Fruit fly (Drosophila melanogaster) whole organism, embryonic: Measurements from ENCODE around the gene CG1299.

ENCODE experiments used
- Adf1 ChIP-seq: fragments of 200-800 bp; sonication (Bioruptor generic); IDR thresholded peaks from 2 replicates; pipeline ENCODE4 v1.3.6; 2022; ENCODE audit warnings: missing biosample characterization, missing genetic modification characterization
- Bdp1 ChIP-seq: fragments of 200-800 bp; sonication (Bioruptor generic); optimal IDR thresholded peaks from 3 replicates; lab custom pipeline; 2016; ENCODE audit warnings: missing biosample characterization, missing genetic modification characterization
- CG11456 ChIP-seq: fragments of 200-800 bp; sonication (Bioruptor generic); IDR thresholded peaks from 3 replicates; pipeline ENCODE4 v1.3.6; 2022; ENCODE audit warnings: missing biosample characterization, missing genetic modification characterization
- CG14014 ChIP-seq: fragments of 200-800 bp; sonication (Bioruptor generic); IDR thresholded peaks from 2 replicates; pipeline ENCODE4 v1.3.6; 2022; ENCODE audit warnings: missing biosample characterization, missing genetic modification characterization
- CG15601 ChIP-seq: fragments of 200-800 bp; sonication (Bioruptor generic); optimal IDR thresholded peaks from 3 replicates; lab custom pipeline; 2019; ENCODE audit warnings: missing biosample characterization, mild to moderate bottlenecking, missing genetic modification characterization, moderate library complexity
- CG1603 ChIP-seq: fragments of 200-800 bp; sonication (Bioruptor generic); optimal IDR thresholded peaks from 2 replicates; lab custom pipeline; 2019; ENCODE audit warnings: missing biosample characterization, mild to moderate bottlenecking, missing genetic modification characterization, moderate library complexity
- CG17829 ChIP-seq: fragments of 200-800 bp; optimal IDR thresholded peaks from 2 replicates; lab custom pipeline; 2019; ENCODE audit warnings: missing biosample characterization, mild to moderate bottlenecking, missing genetic modification characterization, moderate library complexity
- CG2129 ChIP-seq: fragments of 200-800 bp; sonication (Bioruptor generic); IDR thresholded peaks from 2 replicates; pipeline ENCODE4 v1.3.6; 2022; ENCODE audit warnings: missing biosample characterization, missing genetic modification characterization; ENCODE audit not compliant: partially characterized antibody
- CG3726 ChIP-seq: fragments of 200-800 bp; sonication (Bioruptor generic); IDR thresholded peaks from 3 replicates; pipeline ENCODE4, ENCODE4 v1.3.6; 2022; ENCODE audit warnings: missing biosample characterization, missing genetic modification characterization
- CG3838 ChIP-seq: fragments of 200-800 bp; sonication (Bioruptor generic); optimal IDR thresholded peaks from 3 replicates; lab custom pipeline; 2016; ENCODE audit warnings: missing biosample characterization, missing genetic modification characterization
- CG4328 ChIP-seq: fragments of 200-800 bp; sonication (Bioruptor generic); optimal IDR thresholded peaks from 3 replicates; lab custom pipeline; 2017; ENCODE audit warnings: missing biosample characterization, missing genetic modification reagents, missing genetic modification characterization
- CG7271 ChIP-seq: fragments of 200-800 bp; sonication (Bioruptor generic); optimal IDR thresholded peaks from 2 replicates; lab custom pipeline; 2018; ENCODE audit warnings: missing biosample characterization, mild to moderate bottlenecking, missing genetic modification characterization, moderate library complexity
- CG7987 ChIP-seq: fragments of 200-800 bp; sonication (Bioruptor generic); optimal IDR thresholded peaks from 2 replicates; lab custom pipeline; 2018; ENCODE audit warnings: missing biosample characterization, mild to moderate bottlenecking, missing genetic modification characterization, moderate library complexity
- CG9609 ChIP-seq: fragments of 200-800 bp; sonication (Bioruptor generic); optimal IDR thresholded peaks from 3 replicates; lab custom pipeline; 2016; ENCODE audit warnings: missing biosample characterization, missing genetic modification characterization
- Camta ChIP-seq: fragments of 200-800 bp; sonication (Bioruptor generic); optimal IDR thresholded peaks from 2 replicates; lab custom pipeline; 2016; ENCODE audit warnings: missing biosample characterization, missing genetic modification characterization
- CoRest ChIP-seq: fragments of 200-800 bp; sonication (Bioruptor generic); optimal IDR thresholded peaks from 3 replicates; lab custom pipeline; 2018; ENCODE audit warnings: missing biosample characterization, mild to moderate bottlenecking, missing genetic modification characterization, moderate library complexity
- E2f1 ChIP-seq: fragments of 200-800 bp; sonication (Bioruptor generic); IDR thresholded peaks from 2 replicates; pipeline ENCODE4 v1.3.6; 2022; ENCODE audit warnings: missing biosample characterization, missing genetic modification characterization
- Gsc ChIP-seq: fragments of 200-800 bp; sonication (Bioruptor generic); IDR thresholded peaks from 2 replicates; pipeline ENCODE4 v1.3.6; 2022; ENCODE audit warnings: missing biosample characterization, missing genetic modification characterization
- H2.0 ChIP-seq: fragments of 200-800 bp; sonication (Bioruptor generic); IDR thresholded peaks from 2 replicates; pipeline ENCODE4 v1.3.6; 2022; ENCODE audit warnings: missing biosample characterization, missing genetic modification characterization
- HLH3B ChIP-seq: fragments of 200-800 bp; sonication (Bioruptor generic); IDR thresholded peaks from 2 replicates; pipeline ENCODE4 v1.3.6; 2022; ENCODE audit warnings: missing biosample characterization, missing genetic modification characterization
- Hr78 ChIP-seq, 2 experiments: fragments of 200-800 bp in 1 of 2; fragments of >200 bp in 1 of 2; sonication (Bioruptor generic) in 1 of 2; optimal IDR thresholded peaks; 2 replicates each; lab custom pipeline; 2017 to 2019; ENCODE audit warnings: missing biosample characterization in 2 of 2, missing genetic modification characterization in 2 of 2, mild to moderate bottlenecking in 1 of 2, moderate library complexity in 1 of 2
- Lim3 ChIP-seq: fragments of 200-800 bp; sonication (Bioruptor generic); IDR thresholded peaks from 2 replicates; pipeline ENCODE4 v1.3.6; 2022; ENCODE audit warnings: missing biosample characterization, missing genetic modification characterization
- Nf-YC ChIP-seq: fragments of 200-800 bp; optimal IDR thresholded peaks from 3 replicates; lab custom pipeline; 2019; ENCODE audit warnings: missing biosample characterization, mild to moderate bottlenecking, missing genetic modification characterization, moderate library complexity
- Poxn ChIP-seq: fragments of 200-800 bp; sonication (Bioruptor generic); IDR thresholded peaks from 2 replicates; pipeline ENCODE4 v1.3.6; 2022; ENCODE audit warnings: missing biosample characterization, missing genetic modification characterization
- Ptx1 ChIP-seq: fragments of 200-800 bp; sonication (Bioruptor generic); IDR thresholded peaks from 2 replicates; pipeline ENCODE4 v1.3.6; 2022; ENCODE audit warnings: missing biosample characterization, missing genetic modification characterization
- Rfx ChIP-seq: fragments of 200-800 bp; sonication (Bioruptor generic); IDR thresholded peaks from 2 replicates; pipeline ENCODE4 v1.3.6; 2022; ENCODE audit warnings: missing biosample characterization, missing genetic modification characterization
- Stat92E ChIP-seq, 3 experiments: fragments of >200 bp in 2 of 3; fragments of 200-800 bp in 1 of 3; sonication (Bioruptor generic) in 1 of 3; optimal IDR thresholded peaks; 2 replicates each; lab custom pipeline; 2017 to 2019; ENCODE audit warnings: missing biosample characterization in 3 of 3, missing genetic modification characterization in 3 of 3, mild to moderate bottlenecking in 1 of 3, moderate library complexity in 1 of 3
- ab ChIP-seq: fragments of 200-800 bp; sonication (Bioruptor generic); optimal IDR thresholded peaks from 2 replicates; lab custom pipeline; 2016; ENCODE audit warnings: missing biosample characterization, missing genetic modification characterization
- cato ChIP-seq: fragments of 200-800 bp; sonication (Bioruptor generic); optimal IDR thresholded peaks from 2 replicates; lab custom pipeline; 2016; ENCODE audit warnings: missing biosample characterization, missing genetic modification characterization, borderline replicate concordance
- cg ChIP-seq: fragments of 200-800 bp; sonication (Bioruptor generic); optimal IDR thresholded peaks from 3 replicates; lab custom pipeline; 2019; ENCODE audit warnings: missing biosample characterization, mild to moderate bottlenecking, missing genetic modification characterization, moderate library complexity
- da ChIP-seq: fragments of 200-800 bp; sonication (Bioruptor generic); optimal IDR thresholded peaks from 2 replicates; lab custom pipeline; 2016; ENCODE audit warnings: missing biosample characterization, missing genetic modification characterization
- gcm2 ChIP-seq: fragments of 200-800 bp; sonication (Bioruptor generic); optimal IDR thresholded peaks from 2 replicates; lab custom pipeline; 2016; ENCODE audit warnings: missing biosample characterization, missing genetic modification characterization
- gro ChIP-seq: fragments of 200-800 bp; sonication (Bioruptor generic); optimal IDR thresholded peaks from 2 replicates; lab custom pipeline; 2016; ENCODE audit warnings: missing biosample characterization, missing genetic modification characterization
- gt ChIP-seq: fragments of 200-800 bp; sonication (Bioruptor generic); IDR thresholded peaks from 2 replicates; pipeline ENCODE4 v1.3.6; 2022; ENCODE audit warnings: missing biosample characterization, missing genetic modification characterization
- hb ChIP-seq: fragments of 200-800 bp; sonication (Bioruptor generic); IDR thresholded peaks from 3 replicates; pipeline ENCODE4 v1.3.6; 2022; ENCODE audit warnings: missing biosample characterization, missing genetic modification characterization; ENCODE audit not compliant: partially characterized antibody
- her ChIP-seq: fragments of 200-800 bp; sonication (Bioruptor generic); optimal IDR thresholded peaks from 2 replicates; lab custom pipeline; 2016; ENCODE audit warnings: missing biosample characterization, missing genetic modification characterization
- hth ChIP-seq: fragments of >200 bp; optimal IDR thresholded peaks from 2 replicates; lab custom pipeline; 2017; ENCODE audit warnings: inconsistent platforms
- jigr1 ChIP-seq: fragments of 200-800 bp; sonication (Bioruptor generic); IDR thresholded peaks from 3 replicates; pipeline ENCODE4 v1.3.6; 2022; ENCODE audit warnings: missing biosample characterization, missing genetic modification characterization
- lab ChIP-seq: fragments of 200-800 bp; sonication (Bioruptor generic); optimal IDR thresholded peaks from 3 replicates; lab custom pipeline; 2017; ENCODE audit warnings: missing biosample characterization, missing genetic modification characterization, mild to moderate bottlenecking, moderate library complexity, missing genetic modification reagents
- mirr ChIP-seq: fragments of 200-800 bp; sonication (Bioruptor generic); optimal IDR thresholded peaks from 3 replicates; lab custom pipeline; 2018; ENCODE audit warnings: missing biosample characterization, mild to moderate bottlenecking, missing genetic modification characterization
- mld ChIP-seq: fragments of 200-800 bp; sonication (Bioruptor generic); IDR thresholded peaks from 3 replicates; pipeline ENCODE4 v1.3.6; 2022; ENCODE audit warnings: missing biosample characterization, missing genetic modification characterization; ENCODE audit not compliant: partially characterized antibody
- pho ChIP-seq: fragments of 200-800 bp; sonication (Bioruptor generic); optimal IDR thresholded peaks from 2 replicates; lab custom pipeline; 2016; ENCODE audit warnings: missing biosample characterization, missing genetic modification characterization
- seq ChIP-seq: fragments of 200-800 bp; sonication (Bioruptor generic); IDR thresholded peaks from 2 replicates; pipeline ENCODE4 v1.3.6; 2022; ENCODE audit warnings: missing biosample characterization, missing genetic modification characterization
- sug ChIP-seq: fragments of 200-800 bp; optimal IDR thresholded peaks from 2 replicates; lab custom pipeline; 2019; ENCODE audit warnings: missing biosample characterization, mild to moderate bottlenecking, missing genetic modification characterization, moderate library complexity
- tup ChIP-seq: fragments of 200-800 bp; sonication (Bioruptor generic); optimal IDR thresholded peaks from 2 replicates; lab custom pipeline; 2016; ENCODE audit warnings: missing biosample characterization, mild to moderate bottlenecking, missing genetic modification characterization, moderate library complexity
- vnd ChIP-seq: fragments of 200-800 bp; sonication (Bioruptor generic); IDR thresholded peaks from 3 replicates; pipeline ENCODE4 v1.3.6; 2022; ENCODE audit warnings: missing biosample characterization, missing genetic modification characterization; ENCODE audit not compliant: partially characterized antibody
- vvl ChIP-seq: fragments of 200-800 bp; sonication (Bioruptor generic); IDR thresholded peaks from 2 replicates; pipeline ENCODE4 v1.3.6; 2022; ENCODE audit warnings: missing biosample characterization, missing genetic modification characterization
- wdn ChIP-seq: fragments of 200-800 bp; sonication (Bioruptor generic); IDR thresholded peaks from 2 replicates; pipeline ENCODE4 v1.3.6; 2022; ENCODE audit warnings: missing biosample characterization, missing genetic modification characterization
- zen ChIP-seq: fragments of 200-800 bp; sonication (Bioruptor generic); optimal IDR thresholded peaks from 3 replicates; lab custom pipeline; 2018; ENCODE audit warnings: missing biosample characterization, mild to moderate bottlenecking, missing genetic modification characterization, moderate library complexity

CG1299 gene

DNA sequence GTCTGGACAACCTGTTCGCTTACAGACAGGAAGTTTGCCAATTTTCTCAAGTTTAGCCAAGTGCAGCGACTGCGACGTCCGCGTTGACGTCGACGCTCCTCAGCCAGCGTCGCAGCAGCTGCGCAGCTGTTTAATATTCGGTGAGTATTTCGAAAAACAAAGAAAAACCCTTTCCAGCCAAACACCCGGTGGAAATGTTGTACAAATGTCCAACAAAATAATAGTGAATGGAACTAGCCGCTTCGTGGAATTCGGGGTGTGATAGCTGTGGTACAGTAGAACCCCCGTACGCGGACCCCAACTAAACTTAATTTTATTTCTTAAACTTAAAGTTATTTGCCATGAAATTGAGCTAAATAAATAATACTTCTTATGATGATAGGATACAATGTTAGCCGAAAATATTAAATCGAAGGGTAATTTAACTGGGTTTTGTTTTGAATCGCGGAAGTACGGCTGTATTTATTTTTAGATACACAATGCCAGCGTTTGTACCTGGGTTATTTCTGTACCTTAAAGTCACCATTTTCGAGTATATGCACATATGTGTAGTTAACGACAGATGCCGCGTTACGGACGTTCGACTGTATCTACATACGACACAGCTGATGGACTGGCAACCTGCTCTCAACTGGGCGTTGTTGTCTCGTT lies 39.5 kb upstream of the CG1299 start (continued):
- TF ChIP-seq ab (GFP tag; lab: Kevin White, UChicago) (peak; percentile 33), Hr78 (GFP tag; optimal IDR thresholded peaks at IDR 0.05; lab: Kevin White, UChicago) (peak in 1 of 2 experiments; percentile 63), mirr (GFP tag; lab: Kevin White, UChicago) (no peak), zen (peak; percentile 61), gt (GFP tag; lab: Robert Waterston, UW) (no peak), pho (no peak), CG7987 (GFP tag; lab: Kevin White, UChicago) (no peak), gcm2 (GFP tag; lab: Kevin White, UChicago) (no peak), hth (lab: Kevin White, UChicago) (no peak), mld (GFP tag; lab: Robert Waterston, UW) (no peak), Lim3 (GFP tag; lab: Robert Waterston, UW) (no peak; the same call in 1 of the 2 replicates), Ptx1 (peak; percentile 74), Gsc (GFP tag; lab: Robert Waterston, UW) (no peak), Adf1 (GFP tag; lab: Robert Waterston, UW) (peak; percentile 92), vvl (GFP tag; lab: Robert Waterston, UW) (peak; percentile 66), Stat92E (GFP tag; optimal IDR thresholded peaks at IDR 0.05; lab: Kevin White, UChicago) (peak in 1 of 3 experiments; percentile 89), CG2129 (no peak), cato (GFP tag; lab: Kevin White, UChicago) (no peak), Camta (peak; percentile 78), tup (GFP tag; lab: Kevin White, UChicago) (peak; percentile 9), Nf-YC (tag; lab: Kevin White, UChicago) (peak; percentile 48), Poxn (GFP tag; lab: Robert Waterston, UW) (no peak), CG17829 (tag; lab: Kevin White, UChicago) (peak; percentile 74), lab (GFP tag; lab: Kevin White, UChicago) (peak; percentile 77), hb (no peak), CG9609 (peak; percentile 56), cg (GFP tag; lab: Kevin White, UChicago) (no peak), wdn (peak; percentile 63), CG4328 (GFP tag; lab: Kevin White, UChicago) (peak; percentile 37), her (peak; percentile 18), CoRest (tag; lab: Kevin White, UChicago) (peak; percentile 87), da (GFP tag; lab: Kevin White, UChicago) (peak; percentile 19), CG7271 (peak; percentile 7), jigr1 (GFP tag; lab: Robert Waterston, UW) (no peak), gro (peak; percentile 32), seq (GFP tag; lab: Robert Waterston, UW) (0 out of 2 replicates have a peak, but pooled peaks have one; percentile 30), CG14014 (GFP tag; lab: Robert Waterston, UW) (peak; percentile 44; the same call in 1 of the 2 replicates), E2f1 (peak; percentile 19; the same call in 1 of the 2 replicates), HLH3B (GFP tag; lab: Robert Waterston, UW) (peak; percentile 21; the same call in 1 of the 2 replicates), CG1603 (tag; lab: Kevin White, UChicago) (peak; percentile 54), vnd (GFP tag; lab: Robert Waterston, UW) (no peak), CG11456 (GFP tag; lab: Robert Waterston, UW) (peak; percentile 39; the same call in 1 of the 3 replicates), CG15601 (tag; lab: Kevin White, UChicago) (peak; percentile 71), H2.0 (GFP tag; lab: Robert Waterston, UW) (peak; percentile 33; the same call in 1 of the 2 replicates), Rfx (GFP tag; lab: Robert Waterston, UW) (peak; percentile 69), sug (tag; lab: Kevin White, UChicago) (peak; percentile 60), CG3726 (GFP tag; lab: Robert Waterston, UW) (no peak), CG3838 (GFP tag; lab: Kevin White, UChicago) (no peak), Bdp1 (GFP tag; lab: Kevin White, UChicago) (peak; percentile 21)
